Worm (Caenorhabditis elegans) whole organism, mixed stage, embryonic: ENCODE results near the gene cca-1.

Source experiments
- M03D4.4 ChIP-seq: sonication (generic microtip); optimal IDR thresholded peaks from 2 replicates; lab custom pipeline; 2017; ENCODE audit warnings: mild to moderate bottlenecking, missing genetic modification characterization, missing compliant biosample characterization
- bed-3 ChIP-seq: fragments of 200-800 bp; sonication (Bioruptor generic); optimal IDR thresholded peaks from 3 replicates; lab custom pipeline; 2018; ENCODE audit warnings: mild to moderate bottlenecking, missing genetic modification characterization, moderate library complexity, missing compliant biosample characterization
- blmp-1 ChIP-seq: fragments of 150-350 bp; optimal IDR thresholded peaks from 2 replicates; lab custom pipeline; 2014; ENCODE audit warnings: missing biosample characterization, missing genetic modification characterization
- ceh-39 ChIP-seq: fragments of 150-350 bp; optimal IDR thresholded peaks from 2 replicates; lab custom pipeline; 2014; ENCODE audit warnings: missing biosample characterization, missing genetic modification characterization
- ceh-43 ChIP-seq: fragments of 200-800 bp; sonication (Bioruptor generic); optimal IDR thresholded peaks from 2 replicates; lab custom pipeline; 2018; ENCODE audit warnings: mild to moderate bottlenecking, missing genetic modification characterization, moderate library complexity, missing compliant biosample characterization
- ceh-83 ChIP-seq: fragments of 200-800 bp; sonication (Bioruptor generic); optimal IDR thresholded peaks from 2 replicates; lab custom pipeline; 2018; ENCODE audit warnings: mild to moderate bottlenecking, missing genetic modification characterization, missing compliant biosample characterization
- ces-1 ChIP-seq: fragments of 150-350 bp; optimal IDR thresholded peaks from 2 replicates; lab custom pipeline; 2014; ENCODE audit warnings: missing biosample characterization, missing genetic modification reagents, missing genetic modification characterization
- drap-1 ChIP-seq: fragments of 200-800 bp; sonication (Bioruptor generic); optimal IDR thresholded peaks from 3 replicates; lab custom pipeline; 2018; ENCODE audit warnings: mild to moderate bottlenecking, missing genetic modification characterization, missing compliant biosample characterization
- elt-1 ChIP-seq: sonication (generic microtip); optimal IDR thresholded peaks from 2 replicates; lab custom pipeline; 2017; ENCODE audit warnings: missing genetic modification characterization, mild to moderate bottlenecking, missing compliant biosample characterization, antibody characterized with exemption, moderate library complexity, borderline replicate concordance; ENCODE audit not compliant: insufficient read depth
- elt-3 ChIP-seq: fragments of 150-350 bp; optimal IDR thresholded peaks from 2 replicates; lab custom pipeline; 2014; ENCODE audit warnings: missing biosample characterization, missing genetic modification characterization
- flh-1 ChIP-seq: fragments of 200-800 bp; sonication (Bioruptor generic); optimal IDR thresholded peaks from 2 replicates; lab custom pipeline; 2018; ENCODE audit warnings: mild to moderate bottlenecking, missing genetic modification characterization, moderate library complexity, missing compliant biosample characterization
- ham-2 ChIP-seq: fragments of 200-800 bp; sonication (Bioruptor generic); optimal IDR thresholded peaks from 2 replicates; lab custom pipeline; 2018; ENCODE audit warnings: mild to moderate bottlenecking, missing genetic modification characterization, missing compliant biosample characterization
- hlh-1 ChIP-seq: fragments of 150-350 bp; optimal IDR thresholded peaks from 2 replicates; lab custom pipeline; 2014; ENCODE audit warnings: missing biosample characterization, missing genetic modification reagents, missing genetic modification characterization
- lin-32 ChIP-seq: fragments of 200-800 bp; sonication (Bioruptor generic); optimal IDR thresholded peaks from 2 replicates; lab custom pipeline; 2018; ENCODE audit warnings: mild to moderate bottlenecking, missing genetic modification characterization, missing compliant biosample characterization
- lsy-2 ChIP-seq: fragments of 150-350 bp; optimal IDR thresholded peaks from 2 replicates; lab custom pipeline; 2014; ENCODE audit warnings: missing biosample characterization, missing genetic modification characterization
- mab-5 ChIP-seq: fragments of 150-350 bp; optimal IDR thresholded peaks from 2 replicates; lab custom pipeline; 2014; ENCODE audit warnings: missing biosample characterization, missing genetic modification characterization
- mep-1 ChIP-seq: fragments of 150-350 bp; optimal IDR thresholded peaks from 2 replicates; lab custom pipeline; 2017; ENCODE audit warnings: missing biosample characterization, missing genetic modification reagents, missing genetic modification characterization, inconsistent platforms
- mls-2 ChIP-seq: sonication (generic microtip); optimal IDR thresholded peaks from 2 replicates; lab custom pipeline; 2016; ENCODE audit warnings: mild to moderate bottlenecking, missing genetic modification characterization, moderate library complexity, missing compliant biosample characterization
- nhr-12 ChIP-seq: fragments of 150-350 bp; optimal IDR thresholded peaks from 2 replicates; lab custom pipeline; 2014; ENCODE audit warnings: missing biosample characterization, missing genetic modification characterization
- nhr-2 ChIP-seq: fragments of 150-350 bp; optimal IDR thresholded peaks from 2 replicates; lab custom pipeline; 2014; ENCODE audit warnings: missing biosample characterization, missing genetic modification characterization
- nhr-237 ChIP-seq: fragments of 150-350 bp; optimal IDR thresholded peaks from 2 replicates; lab custom pipeline; 2014; ENCODE audit warnings: missing biosample characterization, missing genetic modification characterization
- nhr-28 ChIP-seq: fragments of 150-350 bp; optimal IDR thresholded peaks from 2 replicates; lab custom pipeline; 2014; ENCODE audit warnings: missing biosample characterization, missing genetic modification characterization
- nhr-76 ChIP-seq: sonication (generic microtip); optimal IDR thresholded peaks from 2 replicates; lab custom pipeline; 2017; ENCODE audit warnings: missing biosample characterization, missing genetic modification characterization
- pha-4 ChIP-seq: fragments of 150-350 bp; optimal IDR thresholded peaks from 2 replicates; lab custom pipeline; 2018; ENCODE audit warnings: missing biosample characterization, missing genetic modification reagents, missing genetic modification characterization
- sem-2 ChIP-seq: fragments of 200-800 bp; sonication (Bioruptor generic); optimal IDR thresholded peaks from 2 replicates; lab custom pipeline; 2018; ENCODE audit warnings: mild to moderate bottlenecking, missing genetic modification characterization, missing compliant biosample characterization
- snpc-4 ChIP-seq: fragments of 150-350 bp; optimal IDR thresholded peaks from 2 replicates; lab custom pipeline; 2014; ENCODE audit warnings: missing biosample characterization, missing genetic modification characterization
- sptf-1 ChIP-seq: sonication (generic microtip); optimal IDR thresholded peaks from 2 replicates; lab custom pipeline; 2017; ENCODE audit warnings: mild to moderate bottlenecking, missing genetic modification characterization, moderate library complexity, missing compliant biosample characterization
- tbx-8 ChIP-seq: fragments of 200-800 bp; sonication (Bioruptor generic); optimal IDR thresholded peaks from 2 replicates; lab custom pipeline; 2018; ENCODE audit warnings: mild to moderate bottlenecking, missing genetic modification characterization, moderate library complexity, missing compliant biosample characterization
- unc-120 ChIP-seq: sonication (generic microtip); optimal IDR thresholded peaks from 2 replicates; lab custom pipeline; 2017; ENCODE audit warnings: missing genetic modification characterization, missing compliant biosample characterization; ENCODE audit not compliant: poor library complexity, severe bottlenecking
- unc-39 ChIP-seq: fragments of 150-350 bp; optimal IDR thresholded peaks from 2 replicates; lab custom pipeline; 2014; ENCODE audit warnings: missing biosample characterization, missing genetic modification characterization
- unc-62 ChIP-seq: fragments of 150-350 bp; optimal IDR thresholded peaks from 2 replicates; lab custom pipeline; 2014; ENCODE audit warnings: missing biosample characterization, missing genetic modification reagents, missing genetic modification characterization
- zip-8 ChIP-seq: fragments of 150-350 bp; optimal IDR thresholded peaks from 2 replicates; lab custom pipeline; 2014; ENCODE audit warnings: missing biosample characterization, missing genetic modification characterization
- ztf-11 ChIP-seq: fragments of 150-350 bp; optimal IDR thresholded peaks from 2 replicates; lab custom pipeline; 2014; ENCODE audit warnings: missing biosample characterization, missing genetic modification characterization

The cca-1 gene

ce11 chrX:7898131-7898530 lies 22.4 kb upstream of the cca-1 start:
- TF ChIP-seq bed-3 (no peak), snpc-4 (no peak), nhr-2 (tag; lab: Kevin White, UChicago) (no peak), sem-2 (no peak), flh-1 (GFP tag; lab: Kevin White, UChicago) (no peak), mab-5 (tag; lab: Kevin White, UChicago) (no peak), unc-120 (no peak), drap-1 (GFP tag; lab: Kevin White, UChicago) (no peak), nhr-237 (tag; lab: Kevin White, UChicago) (no peak), lsy-2 (tag; lab: Kevin White, UChicago) (no peak), mep-1 (tag; lab: Kevin White, UChicago) (no peak), sptf-1 (tag; lab: Kevin White, UChicago) (no peak), tbx-8 (no peak), M03D4.4 (tag; lab: Kevin White, UChicago) (no peak), unc-39 (no peak), pha-4 (tag; lab: Kevin White, UChicago) (no peak), unc-62 (no peak), ces-1 (GFP tag; lab: Kevin White, UChicago) (no peak), nhr-12 (no peak), mls-2 (tag; lab: Kevin White, UChicago) (no peak)
- TF ChIP-seq, all 35 proteins: peak for 0

ce11 chrX:7897690-7898089 lies 21.9 kb upstream of the cca-1 start, which contains the start of gene latd-1:
latd-1 (minus strand) TSS chrX:7897790.
- no peak for TF ChIP-seq zip-8 (tag; lab: Kevin White, UChicago)
- TF ChIP-seq lin-32 (GFP tag; lab: Kevin White, UChicago) = no peak
- TF ChIP-seq unc-120 = no peak
- TF ChIP-seq hlh-1 (tag; lab: Kevin White, UChicago) = no peak
- TF ChIP-seq drap-1 (GFP tag; lab: Kevin White, UChicago) = no peak
- no peak for TF ChIP-seq ceh-83 (GFP tag; lab: Kevin White, UChicago)
- TF ChIP-seq mls-2 (tag; lab: Kevin White, UChicago) = no peak
- TF ChIP-seq flh-1 (GFP tag; lab: Kevin White, UChicago) = no peak
- no peak for TF ChIP-seq ztf-11 (tag; lab: Kevin White, UChicago)
- TF ChIP-seq ceh-43 (GFP tag; lab: Kevin White, UChicago) = no peak
- no peak for TF ChIP-seq blmp-1 (tag; lab: Kevin White, UChicago)
- no peak for TF ChIP-seq lsy-2 (tag; lab: Kevin White, UChicago)
- no peak for TF ChIP-seq nhr-2 (tag; lab: Kevin White, UChicago)
- TF ChIP-seq sem-2 = no peak
- TF ChIP-seq sptf-1 (tag; lab: Kevin White, UChicago) = no peak
- no peak for TF ChIP-seq M03D4.4 (tag; lab: Kevin White, UChicago)
- no peak for TF ChIP-seq ham-2

- TF ChIP-seq nhr-2 (tag; lab: Kevin White, UChicago) = no peak
- no peak for TF ChIP-seq ces-1 (GFP tag; lab: Kevin White, UChicago)
- no peak for TF ChIP-seq mep-1 (tag; lab: Kevin White, UChicago)
- no peak for TF ChIP-seq sptf-1 (tag; lab: Kevin White, UChicago)
- TF ChIP-seq ham-2 = no peak
- TF ChIP-seq sem-2 = no peak
- TF ChIP-seq unc-120 = no peak
- TF ChIP-seq, all 35 proteins: peak for 0
Observed at ce11 chrX:7892296-7892695, 16.5 kb upstream of the cca-1 start, which contains the start of gene C39D10.5. C39D10.5 (minus strand) TSS chrX:7892396.

DNA sequence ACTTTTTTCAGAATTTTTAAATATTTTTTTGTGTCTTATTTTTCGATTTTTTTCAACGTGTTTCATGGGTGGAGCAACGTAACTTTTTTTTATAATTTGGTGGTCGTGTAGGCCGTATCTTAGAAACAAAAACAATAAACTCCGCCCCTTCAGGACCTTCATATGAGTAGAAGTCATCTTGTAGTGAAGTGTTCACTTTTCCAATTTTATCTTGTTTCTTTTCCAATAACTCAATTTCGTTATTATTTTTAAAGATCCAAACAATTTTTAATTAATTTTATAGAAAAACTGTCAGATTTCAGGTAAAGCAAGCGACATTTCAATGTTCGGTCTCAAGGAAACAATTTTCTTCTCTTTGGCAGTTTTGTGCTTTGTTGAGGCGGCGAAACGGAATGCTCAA lies 13.2 kb upstream of the cca-1 start, which contains the start of gene C39D10.2:
TSS of gene C39D10.2 (plus strand) at position 301 of the 400 bp plus-strand sequence.
- TF ChIP-seq unc-62 = no peak
- no peak for TF ChIP-seq ces-1 (GFP tag; lab: Kevin White, UChicago)
- no peak for TF ChIP-seq sem-2
- no peak for TF ChIP-seq ceh-43 (GFP tag; lab: Kevin White, UChicago)
- TF ChIP-seq unc-120 = no peak
- no peak for TF ChIP-seq zip-8 (tag; lab: Kevin White, UChicago)
- TF ChIP-seq hlh-1 (tag; lab: Kevin White, UChicago) = no peak
- TF ChIP-seq M03D4.4 (tag; lab: Kevin White, UChicago) = no peak
- TF ChIP-seq nhr-76 (tag; lab: Kevin White, UChicago) = no peak
- no peak for TF ChIP-seq elt-3 (tag; lab: Kevin White, UChicago)
- TF ChIP-seq blmp-1 (tag; lab: Kevin White, UChicago) = no peak
- TF ChIP-seq tbx-8 = no peak
- no peak for TF ChIP-seq pha-4 (tag; lab: Kevin White, UChicago)
- no peak for TF ChIP-seq elt-1 (tag; lab: Kevin White, UChicago)
- no peak for TF ChIP-seq nhr-28 (tag; lab: Kevin White, UChicago)
- TF ChIP-seq ceh-39 (tag; lab: Kevin White, UChicago) = no peak
- TF ChIP-seq ztf-11 (tag; lab: Kevin White, UChicago) = no peak
- TF ChIP-seq, all 35 proteins: peak for 0
